Fruit fly (Drosophila melanogaster) whole organism, pupa: Measurements from ENCODE around the gene Cbl.

Experiments used
- CG10348 ChIP-seq: fragments of 200-800 bp; sonication (Bioruptor generic); IDR thresholded peaks from 2 replicates; pipeline ENCODE4 v1.3.6; 2022; ENCODE audit warnings: missing biosample characterization, missing genetic modification characterization
- CG12605 ChIP-seq: fragments of 200-800 bp; sonication (Bioruptor generic); IDR thresholded peaks from 2 replicates; pipeline ENCODE4 v1.3.6; 2022; ENCODE audit warnings: missing biosample characterization, missing genetic modification characterization
- CG14655 ChIP-seq: fragments of 200-800 bp; sonication (Bioruptor generic); optimal IDR thresholded peaks from 3 replicates; lab custom pipeline; 2017; ENCODE audit warnings: mild to moderate bottlenecking, missing biosample characterization, missing genetic modification reagents, missing genetic modification characterization
- CG15710 ChIP-seq: fragments of 200-800 bp; sonication (Bioruptor generic); optimal IDR thresholded peaks from 2 replicates; lab custom pipeline; 2018; ENCODE audit warnings: missing biosample characterization, mild to moderate bottlenecking, missing genetic modification characterization, moderate library complexity
- CG17806 ChIP-seq: fragments of 200-800 bp; sonication (Bioruptor generic); optimal IDR thresholded peaks from 2 replicates; lab custom pipeline; 2018; ENCODE audit warnings: missing biosample characterization, mild to moderate bottlenecking, missing genetic modification characterization, moderate library complexity
- CG8159 ChIP-seq: fragments of 200-800 bp; sonication (Bioruptor generic); optimal IDR thresholded peaks from 3 replicates; lab custom pipeline; 2018; ENCODE audit warnings: missing biosample characterization, mild to moderate bottlenecking, missing genetic modification characterization, moderate library complexity
- CG8301 ChIP-seq: fragments of 200-800 bp; sonication (Bioruptor generic); optimal IDR thresholded peaks from 2 replicates; lab custom pipeline; 2018; ENCODE audit warnings: missing biosample characterization, mild to moderate bottlenecking, missing genetic modification characterization
- D1 ChIP-seq: fragments of 200-800 bp; sonication (Bioruptor generic); optimal IDR thresholded peaks from 2 replicates; lab custom pipeline; 2018; ENCODE audit warnings: missing biosample characterization, mild to moderate bottlenecking, missing genetic modification characterization, moderate library complexity
- EcR ChIP-seq: fragments of 200-800 bp; sonication (Bioruptor generic); optimal IDR thresholded peaks from 3 replicates; lab custom pipeline; 2019; ENCODE audit warnings: missing biosample characterization, missing genetic modification characterization, mild to moderate bottlenecking, moderate library complexity, missing genetic modification reagents
- Ets98B ChIP-seq: fragments of 200-800 bp; sonication (Bioruptor generic); IDR thresholded peaks from 2 replicates; pipeline ENCODE4 v1.3.6; 2022; ENCODE audit warnings: missing biosample characterization, missing genetic modification characterization
- Pif1A ChIP-seq: fragments of 200-800 bp; sonication (Bioruptor generic); optimal IDR thresholded peaks from 3 replicates; lab custom pipeline; 2016; ENCODE audit warnings: missing biosample characterization, missing genetic modification characterization
- Snoo ChIP-seq: fragments of 200-800 bp; sonication (Bioruptor generic); optimal IDR thresholded peaks from 3 replicates; lab custom pipeline; 2017; ENCODE audit warnings: missing biosample characterization, mild to moderate bottlenecking, missing genetic modification characterization, inconsistent platforms
- fd96Ca ChIP-seq: fragments of 200-800 bp; sonication (Bioruptor generic); IDR thresholded peaks from 3 replicates; pipeline ENCODE4 v1.3.6; 2022; ENCODE audit warnings: missing biosample characterization, missing genetic modification characterization
- gl ChIP-seq: fragments of 200-800 bp; sonication (Bioruptor generic); optimal IDR thresholded peaks from 2 replicates; lab custom pipeline; 2018; ENCODE audit warnings: missing biosample characterization, mild to moderate bottlenecking, missing genetic modification characterization
- rn ChIP-seq: fragments of 200-800 bp; sonication (Bioruptor generic); IDR thresholded peaks from 2 replicates; pipeline ENCODE4 v1.3.6; 2022; ENCODE audit warnings: missing biosample characterization, missing genetic modification characterization

Gene Cbl

DNA sequence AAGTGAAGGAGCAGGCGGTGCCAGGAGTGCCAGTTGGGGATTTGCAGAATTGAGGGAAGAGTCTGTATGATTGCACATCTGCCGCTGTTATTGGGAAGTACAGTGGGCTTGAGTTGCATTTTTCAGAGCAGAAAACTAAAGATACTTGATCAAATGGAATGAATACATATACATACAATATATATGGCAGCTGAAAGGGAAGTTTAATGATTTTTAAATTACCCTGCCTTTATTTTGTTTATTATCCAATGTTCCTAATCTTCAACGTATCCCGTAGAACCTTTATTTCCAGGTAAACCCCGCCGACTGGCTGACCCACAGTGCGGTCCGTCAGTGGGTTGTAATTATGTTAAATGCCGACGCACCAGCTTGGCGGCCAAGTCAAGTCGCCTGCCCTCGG lies 56.2 kb downstream of the Cbl start:
- TF ChIP-seq Ets98B (GFP tag; lab: Robert Waterston, UW), result no peak
- no peak for TF ChIP-seq CG8159 (tag; lab: Kevin White, UChicago)
- no peak for TF ChIP-seq CG12605 (GFP tag; lab: Robert Waterston, UW)
- TF ChIP-seq Pif1A (GFP tag; lab: Kevin White, UChicago), result no peak
- TF ChIP-seq Snoo (tag; lab: Kevin White, UChicago), result no peak
- no peak for TF ChIP-seq EcR (GFP tag; lab: Kevin White, UChicago)
- TF ChIP-seq fd96Ca, result no peak
- no peak for TF ChIP-seq CG10348 (GFP tag; lab: Robert Waterston, UW)
- no peak for TF ChIP-seq gl
- no peak for TF ChIP-seq CG17806 (tag; lab: Kevin White, UChicago)
- no peak for TF ChIP-seq D1 (tag; lab: Kevin White, UChicago)
- TF ChIP-seq CG8301 (tag; lab: Kevin White, UChicago), result no peak
- no peak for TF ChIP-seq CG15710 (tag; lab: Kevin White, UChicago)
- no peak for TF ChIP-seq rn (GFP tag; lab: Robert Waterston, UW)
- no peak for TF ChIP-seq CG14655 (GFP tag; lab: Kevin White, UChicago)
- TF ChIP-seq, all 21 proteins: peak for 0
